Worm (Caenorhabditis elegans) whole organism, late embryonic: ENCODE measurements around the gene ZC395.4.

Source experiments
- ama-1 ChIP-seq: fragments of 150-350 bp; optimal IDR thresholded peaks from 2 replicates; lab custom pipeline; 2014
- ceh-19 ChIP-seq: fragments of 200-800 bp; sonication (Bioruptor generic); optimal IDR thresholded peaks from 2 replicates; lab custom pipeline; 2018; ENCODE audit warnings: mild to moderate bottlenecking, missing genetic modification characterization, missing compliant biosample characterization
- mec-3 ChIP-seq: sonication (generic microtip); optimal IDR thresholded peaks from 2 replicates; lab custom pipeline; 2016; ENCODE audit warnings: borderline replicate concordance, missing genetic modification characterization, missing compliant biosample characterization
- pat-9 ChIP-seq: fragments of 200-800 bp; sonication (Bioruptor generic); optimal IDR thresholded peaks from 2 replicates; lab custom pipeline; 2018; ENCODE audit warnings: mild to moderate bottlenecking, missing genetic modification characterization, moderate library complexity, missing compliant biosample characterization
- sox-2 ChIP-seq: fragments of 200-800 bp; sonication (Bioruptor generic); IDR thresholded peaks from 2 replicates; pipeline ENCODE4 v1.3.6; 2022; ENCODE audit warnings: missing genetic modification reagents, missing genetic modification characterization, missing compliant biosample characterization
- unc-3 ChIP-seq, 2 experiments: fragments of 200-800 bp in 1 of 2; sonication (Bioruptor generic) in 1 of 2; sonication (generic microtip) in 1 of 2; conservative IDR thresholded peaks in 1 of 2; optimal IDR thresholded peaks in 1 of 2; 2 replicates each; pipeline versions ENCODE4 v1.3.6 to Lab custom; 2016 to 2022; ENCODE audit warnings: missing compliant biosample characterization in 2 of 2, missing genetic modification characterization in 2 of 2, missing genetic modification reagents in 1 of 2

DNA sequence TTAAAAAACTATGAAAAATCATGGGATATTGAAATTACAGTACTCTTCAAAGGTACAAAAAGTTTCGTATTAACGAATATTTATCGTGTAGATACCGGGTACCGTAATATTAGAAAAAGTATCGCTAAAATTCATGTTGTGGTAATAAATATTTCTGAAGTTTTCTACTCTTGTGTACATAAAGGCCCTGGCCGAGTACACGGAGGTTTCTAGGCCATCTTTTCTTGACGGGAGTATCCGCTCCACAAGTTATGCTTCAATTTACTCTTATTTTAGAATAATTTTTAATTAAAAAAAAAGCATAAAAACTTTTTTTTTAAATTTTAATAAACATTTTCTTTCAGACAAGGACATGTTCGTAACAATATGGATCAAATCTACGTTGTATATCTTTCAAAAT lies 36.8 kb upstream of the ZC395.4 start:
- no peak for TF ChIP-seq ama-1 (lab: Kevin White, UChicago)
- no peak for TF ChIP-seq sox-2
- no peak for TF ChIP-seq unc-3 (GFP tag; conservative IDR thresholded peaks at IDR 0.05; lab: Robert Waterston, UW)
- no peak for TF ChIP-seq unc-3 (tag; optimal IDR thresholded peaks at IDR 0.05; lab: Kevin White, UChicago)
- TF ChIP-seq pat-9 (tag; lab: Kevin White, UChicago): no peak
- TF ChIP-seq ceh-19 (GFP tag; lab: Kevin White, UChicago): no peak
- TF ChIP-seq mec-3 (tag; lab: Kevin White, UChicago): no peak
